In the genomic region with DNA sequence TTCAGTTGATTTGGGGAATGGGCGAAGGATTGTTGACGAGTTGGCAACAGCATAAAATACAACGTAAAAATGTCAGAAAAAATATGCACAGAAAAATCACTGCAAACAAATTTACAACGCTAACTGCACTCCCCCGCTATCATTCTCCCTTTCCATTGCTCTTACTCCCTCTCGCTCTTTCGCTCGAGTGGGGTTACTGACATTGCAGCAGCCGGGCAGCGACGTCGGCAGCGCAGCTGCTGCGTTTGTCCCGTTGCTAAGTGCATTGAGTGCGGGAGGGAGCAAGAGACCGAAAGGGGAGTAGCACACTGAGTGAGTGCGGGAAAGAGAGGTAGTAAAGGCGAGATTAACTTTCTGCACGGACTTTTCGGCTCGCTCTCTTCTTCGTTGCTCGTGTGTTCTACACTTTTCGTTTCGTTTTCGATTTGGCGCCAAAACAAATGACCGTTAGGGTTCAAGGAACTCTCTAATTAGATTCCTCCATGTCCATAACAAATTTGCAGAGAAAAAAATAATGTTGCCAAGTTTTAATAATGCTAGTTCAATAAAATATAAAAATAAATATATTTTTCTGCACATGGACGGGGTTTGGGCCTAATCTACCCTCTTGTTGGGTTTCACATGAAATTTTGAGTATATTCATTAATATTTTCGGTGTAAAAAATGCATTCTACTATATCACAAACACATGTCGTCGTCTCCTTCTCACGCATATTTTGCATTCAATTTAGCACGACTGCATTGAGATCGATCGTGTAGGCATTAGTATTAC, we compare ENCODE assay signal across 3 fruit fly cellular contexts.
TF ChIP-seq lines count a peak whose summit lies in the region.

No protein-coding gene starts in this region.

TF ChIP-seq in whole organism, prepupa, 60 proteins besides CTCF, POLR2A, EP300 and RAD21 (continued from another document):
- TF ChIP-seq CG1621 (tag; optimal IDR thresholded peaks at IDR 0.05; lab: Kevin White, UChicago) (peak; percentile 5), CG31627 (GFP tag; optimal IDR thresholded peaks at IDR 0.05; lab: Kevin White, UChicago) (peak; percentile 32), CG16779 (tag; optimal IDR thresholded peaks at IDR 0.05; lab: Kevin White, UChicago) (peak; percentile 29), Eip75B (GFP tag; optimal IDR thresholded peaks at IDR 0.05; lab: Kevin White, UChicago) (peak; percentile 52), Hr38 (GFP tag; optimal IDR thresholded peaks at IDR 0.05; lab: Kevin White, UChicago) (no peak), CG6854 (GFP tag; optimal IDR thresholded peaks at IDR 0.05; lab: Kevin White, UChicago) (no peak), Sox102F (GFP tag; optimal IDR thresholded peaks at IDR 0.05; lab: Kevin White, UChicago) (peak; percentile 64), topi (GFP tag; optimal IDR thresholded peaks at IDR 0.05; lab: Kevin White, UChicago) (peak; percentile 64), CG32006 (GFP tag; optimal IDR thresholded peaks at IDR 0.05; lab: Kevin White, UChicago) (peak; percentile 84), cyc (GFP tag; optimal IDR thresholded peaks at IDR 0.05; lab: Kevin White, UChicago) (peak; percentile 48), pdm3 (GFP tag; optimal IDR thresholded peaks at IDR 0.05; lab: Kevin White, UChicago) (peak; percentile 62), achi (GFP tag; optimal IDR thresholded peaks at IDR 0.05; lab: Kevin White, UChicago) (peak; percentile 66), CG11294 (GFP tag; IDR thresholded peaks at IDR 0.05; lab: Robert Waterston, UW) (peak; percentile 45), ss (GFP tag; optimal IDR thresholded peaks at IDR 0.05; lab: Kevin White, UChicago) (peak in 1 of 2 experiments; percentile 14), fd59A (GFP tag; optimal IDR thresholded peaks at IDR 0.05; lab: Kevin White, UChicago) (peak; percentile 20), salr (GFP tag; optimal IDR thresholded peaks at IDR 0.05; lab: Kevin White, UChicago) (peak; percentile 45 to 69), CG10669 (GFP tag; optimal IDR thresholded peaks at IDR 0.05; lab: Kevin White, UChicago) (peak; percentile 55), Blimp-1 (GFP tag; optimal IDR thresholded peaks at IDR 0.05; lab: Kevin White, UChicago) (peak; percentile 68), Eip93F (GFP tag; optimal IDR thresholded peaks at IDR 0.05; lab: Kevin White, UChicago) (no peak), CG3919 (GFP tag; optimal IDR thresholded peaks at IDR 0.05; lab: Kevin White, UChicago) (peak; percentile 73), CG4318 (GFP tag; optimal IDR thresholded peaks at IDR 0.05; lab: Kevin White, UChicago) (peak; percentile 71), CG6276 (GFP tag; optimal IDR thresholded peaks at IDR 0.05; lab: Kevin White, UChicago) (peak; percentile 57), CG8119 (GFP tag; IDR thresholded peaks at IDR 0.05; lab: Robert Waterston, UW) (peak; percentile 74), lz (GFP tag; optimal IDR thresholded peaks at IDR 0.05; lab: Kevin White, UChicago) (peak; percentile 42), spab (GFP tag; optimal IDR thresholded peaks at IDR 0.05; lab: Kevin White, UChicago) (peak; percentile 22), CG11902 (GFP tag; optimal IDR thresholded peaks at IDR 0.05; lab: Kevin White, UChicago) (peak; percentile 11), dac (GFP tag; optimal IDR thresholded peaks at IDR 0.05; lab: Kevin White, UChicago) (peak; percentile 57), Met (GFP tag; optimal IDR thresholded peaks at IDR 0.05; lab: Kevin White, UChicago) (peak; percentile 67), eg (GFP tag; IDR thresholded peaks at IDR 0.05; lab: Robert Waterston, UW) (peak; percentile 69), CG8319 (GFP tag; optimal IDR thresholded peaks at IDR 0.05; lab: Kevin White, UChicago) (no peak), Sox14 (GFP tag; optimal IDR thresholded peaks at IDR 0.05; lab: Kevin White, UChicago) (peak; percentile 38), CG8632 (GFP tag; optimal IDR thresholded peaks at IDR 0.05; lab: Kevin White, UChicago) (peak; percentile 49), vri (GFP tag; optimal IDR thresholded peaks at IDR 0.05; lab: Kevin White, UChicago) (peak; percentile 10), CG3032 (tag; optimal IDR thresholded peaks at IDR 0.05; lab: Kevin White, UChicago) (peak; percentile 57), net (GFP tag; optimal IDR thresholded peaks at IDR 0.05; lab: Kevin White, UChicago) (peak; percentile 75), CG15336 (GFP tag; IDR thresholded peaks at IDR 0.05; lab: Robert Waterston, UW) (peak; percentile 80), Ets96B (tag; optimal IDR thresholded peaks at IDR 0.05; lab: Kevin White, UChicago) (peak; percentile 54), Smox (GFP tag; optimal IDR thresholded peaks at IDR 0.05; lab: Kevin White, UChicago) (peak; percentile 59), svp (GFP tag; lab: Kevin White, UChicago) (peak; percentile 91), Sox15 (GFP tag; optimal IDR thresholded peaks at IDR 0.05; lab: Kevin White, UChicago) (no peak), CG7368 (GFP tag; optimal IDR thresholded peaks at IDR 0.05; lab: Kevin White, UChicago) (peak; percentile 1)

TF ChIP-seq in whole organism, pupa, 21 proteins besides CTCF, POLR2A, EP300 and RAD21 (continued from another document):
- TF ChIP-seq CG8301 (tag; optimal IDR thresholded peaks at IDR 0.05; lab: Kevin White, UChicago), result peak; percentile 81
- TF ChIP-seq CG14655 (GFP tag; optimal IDR thresholded peaks at IDR 0.05; lab: Kevin White, UChicago), result peak; percentile 87
TF ChIP-seq in whole organism, pupa: peak in this region for 19.

TF ChIP-seq in whole organism, wandering third instar larva, 38 proteins besides CTCF, POLR2A, EP300 and RAD21 (continued from another document):
- TF ChIP-seq HLH106 (tag; optimal IDR thresholded peaks at IDR 0.05; lab: Kevin White, UChicago) (no peak), psq (GFP tag; optimal IDR thresholded peaks at IDR 0.05; lab: Kevin White, UChicago) (peak; percentile 58), usp (GFP tag; optimal IDR thresholded peaks at IDR 0.05; lab: Kevin White, UChicago) (no peak), GATAd (GFP tag; optimal IDR thresholded peaks at IDR 0.05; lab: Kevin White, UChicago) (no peak), Vsx2 (GFP tag; optimal IDR thresholded peaks at IDR 0.05; lab: Kevin White, UChicago; ENCODE audit: partially characterized antibody) (no peak), br (GFP tag; optimal IDR thresholded peaks at IDR 0.05; lab: Kevin White, UChicago) (no peak), jim (GFP tag; optimal IDR thresholded peaks at IDR 0.05; lab: Kevin White, UChicago) (no peak), CG9705 (GFP tag; optimal IDR thresholded peaks at IDR 0.05; lab: Kevin White, UChicago) (no peak), fru (GFP tag; optimal IDR thresholded peaks at IDR 0.05; lab: Kevin White, UChicago) (no peak), sv (GFP tag; optimal IDR thresholded peaks at IDR 0.05; lab: Kevin White, UChicago) (no peak), Hr83 (GFP tag; optimal IDR thresholded peaks at IDR 0.05; lab: Kevin White, UChicago; ENCODE audit: poor library complexity, severe bottlenecking) (no peak), dmrt93B (GFP tag; optimal IDR thresholded peaks at IDR 0.05; lab: Kevin White, UChicago) (no peak), woc (GFP tag; optimal IDR thresholded peaks at IDR 0.05; lab: Kevin White, UChicago) (no peak), OdsH (GFP tag; optimal IDR thresholded peaks at IDR 0.05; lab: Kevin White, UChicago) (no peak), Jra (GFP tag; optimal IDR thresholded peaks at IDR 0.05; lab: Kevin White, UChicago) (no peak), sage (GFP tag; optimal IDR thresholded peaks at IDR 0.05; lab: Kevin White, UChicago) (peak; percentile 55), Myc (optimal IDR thresholded peaks at IDR 0.05; lab: Kevin White, UChicago) (no peak)
